Fruit fly (Drosophila melanogaster) whole organism, prepupa: ENCODE measurements around the gene VhaM9.7-c.
A peak's percentile ranks its signal among the peaks of the same experiment; 100 is the strongest.

ENCODE experiments used
- Blimp-1 ChIP-seq: fragments of 200-800 bp; sonication (Bioruptor generic); optimal IDR thresholded peaks from 3 replicates; lab custom pipeline; 2017; ENCODE audit warnings: missing biosample characterization, missing genetic modification characterization, mild to moderate bottlenecking, moderate library complexity, missing genetic modification reagents
- CG10669 ChIP-seq: fragments of 200-800 bp; sonication (Bioruptor generic); optimal IDR thresholded peaks from 3 replicates; lab custom pipeline; 2018; ENCODE audit warnings: missing biosample characterization, mild to moderate bottlenecking, missing genetic modification characterization, moderate library complexity
- CG11294 ChIP-seq: fragments of 200-800 bp; sonication (Bioruptor generic); IDR thresholded peaks from 2 replicates; pipeline ENCODE4 v1.3.6; 2022; ENCODE audit warnings: missing biosample characterization, missing genetic modification characterization
- CG15336 ChIP-seq: fragments of 200-800 bp; sonication (Bioruptor generic); IDR thresholded peaks from 2 replicates; pipeline ENCODE4 v1.3.6; 2022; ENCODE audit warnings: missing biosample characterization, missing genetic modification characterization
- CG1621 ChIP-seq: fragments of 200-800 bp; sonication (Bioruptor generic); optimal IDR thresholded peaks from 3 replicates; lab custom pipeline; 2018; ENCODE audit warnings: missing biosample characterization, mild to moderate bottlenecking, missing genetic modification characterization
- CG16779 ChIP-seq: fragments of 200-800 bp; sonication (Bioruptor generic); optimal IDR thresholded peaks from 3 replicates; lab custom pipeline; 2017; ENCODE audit warnings: missing biosample characterization, mild to moderate bottlenecking, missing genetic modification characterization
- CG34406 ChIP-seq: fragments of 200-800 bp; sonication (Bioruptor generic); optimal IDR thresholded peaks from 3 replicates; lab custom pipeline; 2016; ENCODE audit warnings: missing biosample characterization, missing genetic modification characterization
- CG3919 ChIP-seq: fragments of 200-800 bp; sonication (Bioruptor generic); optimal IDR thresholded peaks from 3 replicates; lab custom pipeline; 2016; ENCODE audit warnings: missing biosample characterization, missing genetic modification characterization
- CG4318 ChIP-seq: fragments of 200-800 bp; sonication (Bioruptor generic); optimal IDR thresholded peaks from 3 replicates; lab custom pipeline; 2017; ENCODE audit warnings: missing biosample characterization, mild to moderate bottlenecking, missing genetic modification characterization
- CG6163 ChIP-seq: fragments of 200-800 bp; sonication (Bioruptor generic); IDR thresholded peaks from 3 replicates; pipeline ENCODE4 v1.3.6; 2022; ENCODE audit warnings: missing biosample characterization, missing genetic modification characterization
- CG6276 ChIP-seq: fragments of 200-800 bp; sonication (Bioruptor generic); optimal IDR thresholded peaks from 2 replicates; lab custom pipeline; 2017; ENCODE audit warnings: missing biosample characterization, mild to moderate bottlenecking, missing genetic modification characterization
- CG6792 ChIP-seq: fragments of 200-800 bp; sonication (Bioruptor generic); optimal IDR thresholded peaks from 3 replicates; lab custom pipeline; 2016; ENCODE audit warnings: missing biosample characterization, missing genetic modification characterization
- CG6808 ChIP-seq: fragments of 200-800 bp; sonication (Bioruptor generic); optimal IDR thresholded peaks from 3 replicates; lab custom pipeline; 2017; ENCODE audit warnings: missing biosample characterization, missing genetic modification characterization, mild to moderate bottlenecking, moderate library complexity, missing genetic modification reagents
- CG6854 ChIP-seq: fragments of 200-800 bp; sonication (Bioruptor generic); optimal IDR thresholded peaks from 2 replicates; lab custom pipeline; 2017; ENCODE audit warnings: missing biosample characterization, mild to moderate bottlenecking, missing genetic modification characterization
- CG7368 ChIP-seq: fragments of 200-800 bp; sonication (Bioruptor generic); optimal IDR thresholded peaks from 3 replicates; lab custom pipeline; 2016; ENCODE audit warnings: missing biosample characterization, missing genetic modification characterization
- CG9139 ChIP-seq: fragments of 200-800 bp; sonication (Bioruptor generic); optimal IDR thresholded peaks from 3 replicates; lab custom pipeline; 2017; ENCODE audit warnings: missing biosample characterization, mild to moderate bottlenecking, missing genetic modification characterization
- Eip78C ChIP-seq: fragments of 200-800 bp; sonication (Bioruptor generic); peaks from one replicate; lab custom pipeline; 2016; ENCODE audit warnings: missing biosample characterization, missing genetic modification characterization
- Eip93F ChIP-seq: fragments of 200-800 bp; sonication (Bioruptor generic); optimal IDR thresholded peaks from 2 replicates; lab custom pipeline; 2016; ENCODE audit warnings: missing biosample characterization, mild to moderate bottlenecking, missing genetic modification characterization
- Ets21C ChIP-seq: fragments of 200-800 bp; sonication (Bioruptor generic); optimal IDR thresholded peaks from 3 replicates; lab custom pipeline; 2016; ENCODE audit warnings: missing biosample characterization, missing genetic modification characterization
- Ets96B ChIP-seq: fragments of 200-800 bp; optimal IDR thresholded peaks from 2 replicates; lab custom pipeline; 2019; ENCODE audit warnings: missing biosample characterization, mild to moderate bottlenecking, missing genetic modification characterization, moderate library complexity
- Hr38 ChIP-seq: sonication (Bioruptor generic); optimal IDR thresholded peaks from 2 replicates; lab custom pipeline; 2016; ENCODE audit warnings: missing biosample characterization, missing genetic modification characterization
- Met ChIP-seq: fragments of 200-800 bp; sonication (Bioruptor generic); optimal IDR thresholded peaks from 3 replicates; lab custom pipeline; 2016; ENCODE audit warnings: missing biosample characterization, missing genetic modification characterization
- OdsH ChIP-seq: fragments of 200-800 bp; sonication (Bioruptor generic); optimal IDR thresholded peaks from 3 replicates; lab custom pipeline; 2016; ENCODE audit warnings: missing biosample characterization, missing genetic modification characterization
- Smox ChIP-seq: fragments of 200-800 bp; sonication (Bioruptor generic); optimal IDR thresholded peaks from 3 replicates; lab custom pipeline; 2016; ENCODE audit warnings: missing biosample characterization, missing genetic modification characterization
- Sox102F ChIP-seq: fragments of 200-800 bp; sonication (Bioruptor generic); optimal IDR thresholded peaks from 2 replicates; lab custom pipeline; 2016; ENCODE audit warnings: missing biosample characterization, mild to moderate bottlenecking, missing genetic modification characterization
- Sox14 ChIP-seq: fragments of 200-800 bp; sonication (Bioruptor generic); optimal IDR thresholded peaks from 3 replicates; lab custom pipeline; 2016; ENCODE audit warnings: missing biosample characterization, missing genetic modification characterization
- Sox15 ChIP-seq: fragments of 200-800 bp; sonication (Bioruptor generic); optimal IDR thresholded peaks from 3 replicates; lab custom pipeline; 2016; ENCODE audit warnings: missing biosample characterization, missing genetic modification characterization
- achi ChIP-seq: fragments of 200-800 bp; sonication (Bioruptor generic); optimal IDR thresholded peaks from 3 replicates; lab custom pipeline; 2016; ENCODE audit warnings: missing biosample characterization, missing genetic modification characterization
- cyc ChIP-seq: fragments of 200-800 bp; sonication (Bioruptor generic); optimal IDR thresholded peaks from 3 replicates; lab custom pipeline; 2016; ENCODE audit warnings: missing biosample characterization, missing genetic modification characterization
- dac ChIP-seq: fragments of 200-800 bp; sonication (Bioruptor generic); optimal IDR thresholded peaks from 2 replicates; lab custom pipeline; 2017; ENCODE audit warnings: missing biosample characterization, mild to moderate bottlenecking, missing genetic modification characterization
- eg ChIP-seq: fragments of 200-800 bp; sonication (Bioruptor generic); IDR thresholded peaks from 3 replicates; pipeline ENCODE4 v1.3.6; 2022; ENCODE audit warnings: missing biosample characterization, missing genetic modification characterization
- esn ChIP-seq: fragments of 200-800 bp; sonication (Bioruptor generic); optimal IDR thresholded peaks from 2 replicates; lab custom pipeline; 2016; ENCODE audit warnings: missing biosample characterization, mild to moderate bottlenecking, missing genetic modification characterization, moderate library complexity
- fd59A ChIP-seq: fragments of 200-800 bp; sonication (Bioruptor generic); optimal IDR thresholded peaks from 2 replicates; lab custom pipeline; 2017; ENCODE audit warnings: missing biosample characterization, mild to moderate bottlenecking, missing genetic modification characterization, missing genetic modification reagents
- fd85E ChIP-seq: fragments of 200-800 bp; sonication (Bioruptor generic); optimal IDR thresholded peaks from 3 replicates; lab custom pipeline; 2016; ENCODE audit warnings: missing biosample characterization, missing genetic modification characterization
- fkh ChIP-seq: fragments of 200-800 bp; sonication (Bioruptor generic); optimal IDR thresholded peaks from 3 replicates; lab custom pipeline; 2017; ENCODE audit warnings: missing biosample characterization, mild to moderate bottlenecking, missing genetic modification characterization, moderate library complexity
- net ChIP-seq: fragments of 200-800 bp; sonication (Bioruptor generic); optimal IDR thresholded peaks from 3 replicates; lab custom pipeline; 2016; ENCODE audit warnings: missing biosample characterization, missing genetic modification characterization
- pdm3 ChIP-seq: fragments of 200-800 bp; sonication (Bioruptor generic); optimal IDR thresholded peaks from 3 replicates; lab custom pipeline; 2016; ENCODE audit warnings: missing biosample characterization, missing genetic modification characterization
- salr ChIP-seq, 2 experiments: fragments of 200-800 bp; sonication (Bioruptor generic); optimal IDR thresholded peaks; 3 replicates each; lab custom pipeline; 2016 to 2018; ENCODE audit warnings: missing biosample characterization in 2 of 2, missing genetic modification characterization in 2 of 2, mild to moderate bottlenecking in 1 of 2
- ss ChIP-seq, 2 experiments: fragments of 200-800 bp; sonication (Bioruptor generic); optimal IDR thresholded peaks; 2 replicates in 1 of 2; 3 replicates in 1 of 2; lab custom pipeline; 2017 to 2018; ENCODE audit warnings: mild to moderate bottlenecking in 2 of 2, missing biosample characterization in 2 of 2, missing genetic modification characterization in 2 of 2, moderate library complexity in 1 of 2
- svp ChIP-seq: fragments of 200-800 bp; sonication (Bioruptor generic); peaks from one replicate; lab custom pipeline; 2016; ENCODE audit warnings: missing biosample characterization, missing genetic modification characterization
- vri ChIP-seq: fragments of 200-800 bp; sonication (Bioruptor generic); optimal IDR thresholded peaks from 3 replicates; lab custom pipeline; 2016; ENCODE audit warnings: missing biosample characterization, mild to moderate bottlenecking, missing genetic modification characterization

Gene VhaM9.7-c

dm6 chr3L:4227164-4227563, 40.5 kb upstream of the VhaM9.7-c start, which contains the start of gene CG46460 (continued):
- TF ChIP-seq cyc (GFP tag; lab: Kevin White, UChicago) (peak; percentile 25), achi (GFP tag; lab: Kevin White, UChicago) (no peak), CG6163 (GFP tag; lab: Robert Waterston, UW) (0 out of 3 replicates have a peak, but pooled peaks have one; percentile 16), CG15336 (no peak), CG11294 (GFP tag; lab: Robert Waterston, UW) (no peak), Smox (GFP tag; lab: Kevin White, UChicago) (peak; percentile 8), ss (GFP tag; optimal IDR thresholded peaks at IDR 0.05; lab: Kevin White, UChicago) (peak in 1 of 2 experiments; percentile 7), Sox15 (no peak), CG4318 (GFP tag; lab: Kevin White, UChicago) (no peak), CG9139 (GFP tag; lab: Kevin White, UChicago) (peak; percentile 11), Eip78C (GFP tag; lab: Kevin White, UChicago) (no peak), Met (GFP tag; lab: Kevin White, UChicago) (peak; percentile 36), vri (GFP tag; lab: Kevin White, UChicago) (no peak), CG7368 (GFP tag; lab: Kevin White, UChicago) (no peak), net (no peak), CG1621 (tag; lab: Kevin White, UChicago) (peak; percentile 94), pdm3 (GFP tag; lab: Kevin White, UChicago) (no peak), Ets96B (peak; percentile 25), salr (GFP tag; optimal IDR thresholded peaks at IDR 0.05; lab: Kevin White, UChicago) (no peak), Hr38 (GFP tag; lab: Kevin White, UChicago) (no peak), OdsH (GFP tag; lab: Kevin White, UChicago) (no peak), Ets21C (GFP tag; lab: Kevin White, UChicago) (peak; percentile 26), CG34406 (no peak), esn (peak; percentile 20), dac (GFP tag; lab: Kevin White, UChicago) (no peak), Sox102F (peak; percentile 26), Sox14 (GFP tag; lab: Kevin White, UChicago) (no peak), fkh (GFP tag; lab: Kevin White, UChicago) (no peak), fd59A (no peak), CG6792 (GFP tag; lab: Kevin White, UChicago) (no peak), CG6854 (GFP tag; lab: Kevin White, UChicago) (no peak), Eip93F (GFP tag; lab: Kevin White, UChicago) (no peak), CG3919 (GFP tag; lab: Kevin White, UChicago) (no peak), Blimp-1 (GFP tag; lab: Kevin White, UChicago) (peak; percentile 17)

DNA sequence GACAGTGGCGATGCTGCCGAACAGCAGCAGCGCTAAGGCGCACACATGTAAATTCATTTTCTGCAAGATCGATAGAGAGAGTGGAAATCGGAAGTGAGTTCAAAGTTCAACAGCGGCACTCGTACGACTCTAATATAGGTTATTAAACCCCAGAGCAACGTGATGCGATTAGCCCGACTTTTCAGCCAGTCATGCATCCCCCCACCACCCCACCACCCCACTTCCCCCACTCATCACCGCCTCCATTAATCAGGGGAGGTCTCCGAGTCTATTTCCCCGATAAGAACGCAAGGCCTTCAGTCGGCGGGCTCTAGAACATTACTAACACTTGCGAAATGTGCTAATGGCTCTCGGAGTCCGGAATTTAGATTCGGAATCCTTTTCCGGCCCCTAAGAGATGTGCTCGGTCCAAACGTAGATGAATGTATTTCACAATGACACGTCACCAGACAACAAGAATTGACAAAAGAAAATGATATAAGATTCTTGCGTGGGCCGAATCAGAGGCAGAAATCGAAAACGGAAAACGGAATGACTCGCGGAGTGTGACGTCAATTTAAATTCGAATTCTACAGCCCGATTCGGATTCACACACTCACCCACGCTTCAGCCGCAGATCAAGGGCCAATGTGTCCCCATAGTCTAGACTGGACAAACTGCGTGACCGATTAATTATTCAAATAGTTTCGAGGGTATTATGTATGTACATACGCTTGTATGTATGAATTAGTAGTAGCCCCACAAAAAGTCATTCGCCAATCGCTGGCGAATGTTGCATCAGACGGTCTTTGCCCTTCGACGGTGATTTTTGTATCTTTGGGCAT, 39.2 kb upstream of the VhaM9.7-c start:
- TF ChIP-seq CG10669 (GFP tag; lab: Kevin White, UChicago) = peak; percentile 14
- 0 out of 3 replicates have a peak, but pooled peaks have one; percentile 34 for TF ChIP-seq eg (GFP tag; lab: Robert Waterston, UW)
- peak; percentile 15 for TF ChIP-seq CG16779 (tag; lab: Kevin White, UChicago)
- peak; percentile 23 for TF ChIP-seq CG6808 (GFP tag; lab: Kevin White, UChicago)
- TF ChIP-seq Sox15 = no peak
- 0 out of 3 replicates have a peak, but pooled peaks have one; percentile 12 for TF ChIP-seq CG6163 (GFP tag; lab: Robert Waterston, UW)
- TF ChIP-seq CG15336 = peak; percentile 35; the same call in 1 of the 2 replicates
- TF ChIP-seq CG6276 = peak; percentile 49
- TF ChIP-seq svp = peak; percentile 84
- TF ChIP-seq salr (GFP tag; optimal IDR thresholded peaks at IDR 0.05; lab: Kevin White, UChicago) = no peak
- no peak for TF ChIP-seq fd85E
- peak; percentile 16 to 56 for TF ChIP-seq ss (GFP tag; optimal IDR thresholded peaks at IDR 0.05; lab: Kevin White, UChicago)
- no peak for TF ChIP-seq Eip78C (GFP tag; lab: Kevin White, UChicago)
- TF ChIP-seq Met (GFP tag; lab: Kevin White, UChicago) = no peak
